Worm (Caenorhabditis elegans) whole organism, L4/young adult: ENCODE data around the gene F13D11.3.

Experiments
- W03F9.2 ChIP-seq: fragments of 150-350 bp; optimal IDR thresholded peaks from 2 replicates; lab custom pipeline; 2014; ENCODE audit warnings: missing biosample characterization, missing genetic modification characterization
- dao-5 ChIP-seq: sonication (generic microtip); optimal IDR thresholded peaks from 2 replicates; lab custom pipeline; 2016; ENCODE audit warnings: missing genotype, missing genetic modification characterization, moderate library complexity, missing compliant biosample characterization
- him-1 ChIP-seq: sonication (generic microtip); optimal IDR thresholded peaks from 2 replicates; lab custom pipeline; 2016; ENCODE audit warnings: missing genotype, missing genetic modification reagents, missing genetic modification characterization, missing compliant biosample characterization

DNA sequence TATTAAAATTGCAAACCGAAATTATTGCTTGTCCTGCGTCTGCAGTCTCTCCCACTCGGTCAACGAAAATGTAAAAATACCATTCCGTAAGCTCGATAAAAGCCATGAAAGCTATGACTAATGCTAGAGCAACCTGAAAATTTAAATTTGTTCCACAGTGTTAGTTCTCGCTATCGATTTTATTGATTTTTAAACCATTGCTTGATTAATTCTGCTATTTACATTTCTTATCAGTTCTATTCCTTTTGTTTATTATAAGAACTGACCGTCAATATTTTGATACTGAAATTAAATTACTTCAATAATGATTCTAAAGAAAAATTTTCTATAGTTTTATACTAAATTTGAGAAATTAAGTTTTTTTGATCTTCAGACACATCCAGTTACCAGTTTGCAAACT is 33.4 kb upstream of the F13D11.3 start:
- TF ChIP-seq him-1 (tag; lab: Kevin White, UChicago) (no peak), W03F9.2 (tag; lab: Kevin White, UChicago) (no peak), dao-5 (tag; lab: Kevin White, UChicago) (no peak)
